Worm (Caenorhabditis elegans) whole organism, mixed stage, embryonic: ENCODE measurements around the gene clec-73.

Experiments
- blmp-1 ChIP-seq: fragments of 150-350 bp; optimal IDR thresholded peaks from 2 replicates; lab custom pipeline; 2014; ENCODE audit warnings: missing biosample characterization, missing genetic modification characterization
- ceh-83 ChIP-seq: fragments of 200-800 bp; sonication (Bioruptor generic); optimal IDR thresholded peaks from 2 replicates; lab custom pipeline; 2018; ENCODE audit warnings: mild to moderate bottlenecking, missing genetic modification characterization, missing compliant biosample characterization
- hlh-1 ChIP-seq: fragments of 150-350 bp; optimal IDR thresholded peaks from 2 replicates; lab custom pipeline; 2014; ENCODE audit warnings: missing biosample characterization, missing genetic modification reagents, missing genetic modification characterization
- lin-13 ChIP-seq: fragments of 150-350 bp; optimal IDR thresholded peaks from 2 replicates; lab custom pipeline; 2014; ENCODE audit warnings: missing biosample characterization, missing genetic modification characterization
- mep-1 ChIP-seq: fragments of 150-350 bp; optimal IDR thresholded peaks from 2 replicates; lab custom pipeline; 2017; ENCODE audit warnings: missing biosample characterization, missing genetic modification reagents, missing genetic modification characterization, inconsistent platforms
- nhr-28 ChIP-seq: fragments of 150-350 bp; optimal IDR thresholded peaks from 2 replicates; lab custom pipeline; 2014; ENCODE audit warnings: missing biosample characterization, missing genetic modification characterization
- nhr-76 ChIP-seq: sonication (generic microtip); optimal IDR thresholded peaks from 2 replicates; lab custom pipeline; 2017; ENCODE audit warnings: missing biosample characterization, missing genetic modification characterization
- sem-2 ChIP-seq: fragments of 200-800 bp; sonication (Bioruptor generic); optimal IDR thresholded peaks from 2 replicates; lab custom pipeline; 2018; ENCODE audit warnings: mild to moderate bottlenecking, missing genetic modification characterization, missing compliant biosample characterization
- unc-39 ChIP-seq: fragments of 150-350 bp; optimal IDR thresholded peaks from 2 replicates; lab custom pipeline; 2014; ENCODE audit warnings: missing biosample characterization, missing genetic modification characterization
- unc-62 ChIP-seq: fragments of 150-350 bp; optimal IDR thresholded peaks from 2 replicates; lab custom pipeline; 2014; ENCODE audit warnings: missing biosample characterization, missing genetic modification reagents, missing genetic modification characterization

- TF ChIP-seq hlh-1 (no peak), nhr-28 (no peak), sem-2 (GFP tag; lab: Kevin White, UChicago) (no peak), mep-1 (no peak), unc-39 (no peak), ceh-83 (GFP tag; lab: Kevin White, UChicago) (no peak), nhr-76 (tag; lab: Kevin White, UChicago) (no peak), blmp-1 (tag; lab: Kevin White, UChicago) (no peak), unc-62 (GFP tag; lab: Kevin White, UChicago) (no peak), lin-13 (tag; lab: Kevin White, UChicago) (no peak)
Measured at ce11 chrIV:3941658-3942328, 14.2 kb downstream of the clec-73 start, which contains the start of gene clec-174.
